Fruit fly (Drosophila melanogaster) whole organism, embryonic: ENCODE measurements around the gene CG14034.
A peak's percentile ranks its signal among the peaks of the same experiment; 100 is the strongest.

ENCODE experiments used
- Bgb ChIP-seq: fragments of 200-800 bp; sonication (Bioruptor generic); IDR thresholded peaks from 2 replicates; pipeline ENCODE4 v1.3.6; 2022; ENCODE audit warnings: missing biosample characterization, missing genetic modification characterization; ENCODE audit not compliant: partially characterized antibody
- CG11560 ChIP-seq: fragments of 200-800 bp; sonication (Bioruptor generic); IDR thresholded peaks from 3 replicates; pipeline ENCODE4 v1.3.6; 2022; ENCODE audit warnings: missing biosample characterization, missing genetic modification characterization
- CG11723 ChIP-seq: fragments of 200-800 bp; sonication (Bioruptor generic); optimal IDR thresholded peaks from 2 replicates; lab custom pipeline; 2017; ENCODE audit warnings: missing biosample characterization, mild to moderate bottlenecking, missing genetic modification characterization
- CG17186 ChIP-seq: fragments of 200-800 bp; sonication (Bioruptor generic); optimal IDR thresholded peaks from 3 replicates; lab custom pipeline; 2017; ENCODE audit warnings: missing biosample characterization, missing genetic modification reagents, missing genetic modification characterization
- CG17359 ChIP-seq: fragments of 200-800 bp; sonication (Bioruptor generic); optimal IDR thresholded peaks from 3 replicates; lab custom pipeline; 2018; ENCODE audit warnings: missing biosample characterization, mild to moderate bottlenecking, missing genetic modification characterization, moderate library complexity
- CG17568 ChIP-seq: fragments of 200-800 bp; sonication (Bioruptor generic); optimal IDR thresholded peaks from 2 replicates; lab custom pipeline; 2018; ENCODE audit warnings: missing biosample characterization, mild to moderate bottlenecking, missing genetic modification characterization, moderate library complexity
- CG17802 ChIP-seq: fragments of 200-800 bp; sonication (Bioruptor generic); optimal IDR thresholded peaks from 2 replicates; lab custom pipeline; 2018; ENCODE audit warnings: missing biosample characterization, mild to moderate bottlenecking, missing genetic modification characterization, moderate library complexity
- CG2199 ChIP-seq: fragments of 200-800 bp; sonication (Bioruptor generic); IDR thresholded peaks from 3 replicates; pipeline ENCODE4 v1.3.6; 2022; ENCODE audit warnings: missing biosample characterization, missing genetic modification characterization
- CG2202 ChIP-seq: fragments of 200-800 bp; sonication (Bioruptor generic); optimal IDR thresholded peaks from 2 replicates; lab custom pipeline; 2018; ENCODE audit warnings: missing biosample characterization, mild to moderate bottlenecking, missing genetic modification characterization
- CG31365 ChIP-seq: fragments of 200-800 bp; sonication (Bioruptor generic); optimal IDR thresholded peaks from 2 replicates; lab custom pipeline; 2018; ENCODE audit warnings: missing biosample characterization, mild to moderate bottlenecking, missing genetic modification characterization
- CG34224 ChIP-seq: fragments of 200-800 bp; sonication (Bioruptor generic); IDR thresholded peaks from 3 replicates; pipeline ENCODE4 v1.3.6; 2022; ENCODE audit warnings: missing biosample characterization, missing genetic modification characterization; ENCODE audit not compliant: partially characterized antibody
- CG34422 ChIP-seq: fragments of 200-800 bp; sonication (Bioruptor generic); IDR thresholded peaks from 3 replicates; pipeline ENCODE4 v1.3.6; 2022; ENCODE audit warnings: missing biosample characterization, missing genetic modification characterization
- CG5180 ChIP-seq: fragments of 200-800 bp; sonication (Bioruptor generic); optimal IDR thresholded peaks from 3 replicates; lab custom pipeline; 2017; ENCODE audit warnings: missing biosample characterization, missing genetic modification characterization, mild to moderate bottlenecking, moderate library complexity, missing genetic modification reagents
- Dbx ChIP-seq: fragments of 200-800 bp; sonication (Bioruptor generic); IDR thresholded peaks from 3 replicates; pipeline ENCODE4 v1.3.6; 2022; ENCODE audit warnings: missing biosample characterization, missing genetic modification characterization
- E2f2 ChIP-seq: fragments of 200-800 bp; sonication (Bioruptor generic); IDR thresholded peaks from 2 replicates; pipeline ENCODE4 v1.3.6; 2022; ENCODE audit warnings: missing biosample characterization, missing genetic modification characterization
- HLHmδ ChIP-seq: fragments of 200-800 bp; sonication (Bioruptor generic); optimal IDR thresholded peaks from 2 replicates; lab custom pipeline; 2018; ENCODE audit warnings: missing biosample characterization, mild to moderate bottlenecking, missing genetic modification characterization, moderate library complexity
- Hmr ChIP-seq: fragments of 200-800 bp; sonication (Bioruptor generic); optimal IDR thresholded peaks from 3 replicates; lab custom pipeline; 2017; ENCODE audit warnings: mild to moderate bottlenecking, missing biosample characterization, missing genetic modification reagents, missing genetic modification characterization
- Jarid2 ChIP-seq: fragments of 200-800 bp; sonication (Bioruptor generic); optimal IDR thresholded peaks from 3 replicates; lab custom pipeline; 2017; ENCODE audit warnings: mild to moderate bottlenecking, missing biosample characterization, missing genetic modification reagents, missing genetic modification characterization
- MESR4 ChIP-seq: fragments of 200-800 bp; sonication (Bioruptor generic); optimal IDR thresholded peaks from 2 replicates; lab custom pipeline; 2018; ENCODE audit warnings: missing biosample characterization, mild to moderate bottlenecking, missing genetic modification characterization, moderate library complexity
- MTF-1 ChIP-seq: fragments of 200-800 bp; sonication (Bioruptor generic); optimal IDR thresholded peaks from 2 replicates; lab custom pipeline; 2018; ENCODE audit warnings: missing biosample characterization, mild to moderate bottlenecking, missing genetic modification characterization, borderline replicate concordance
- Med ChIP-seq: fragments of 200-800 bp; sonication (Bioruptor generic); peaks from one replicate; lab custom pipeline; 2016; ENCODE audit warnings: missing biosample characterization, missing genetic modification characterization, mild to moderate bottlenecking, inconsistent platforms, moderate library complexity
- Scr ChIP-seq: fragments of 200-800 bp; sonication (Bioruptor generic); IDR thresholded peaks from 2 replicates; pipeline ENCODE4 v1.3.6; 2022; ENCODE audit warnings: missing biosample characterization, missing genetic modification characterization; ENCODE audit not compliant: partially characterized antibody
- Stat92E ChIP-seq, 3 experiments: fragments of >200 bp in 2 of 3; fragments of 200-800 bp in 1 of 3; sonication (Bioruptor generic) in 1 of 3; optimal IDR thresholded peaks; 2 replicates each; lab custom pipeline; 2017 to 2019; ENCODE audit warnings: missing biosample characterization in 3 of 3, missing genetic modification characterization in 3 of 3, mild to moderate bottlenecking in 1 of 3, moderate library complexity in 1 of 3
- Xbp1 ChIP-seq: fragments of 200-800 bp; sonication (Bioruptor generic); optimal IDR thresholded peaks from 3 replicates; lab custom pipeline; 2016; ENCODE audit warnings: missing biosample characterization, mild to moderate bottlenecking, missing genetic modification characterization
- YL-1 ChIP-seq: fragments of 200-800 bp; sonication (Bioruptor generic); optimal IDR thresholded peaks from 3 replicates; lab custom pipeline; 2017; ENCODE audit warnings: missing biosample characterization, mild to moderate bottlenecking, missing genetic modification characterization
- amos ChIP-seq: fragments of 200-800 bp; sonication (Bioruptor generic); IDR thresholded peaks from 2 replicates; pipeline ENCODE4 v1.3.6; 2022; ENCODE audit warnings: missing biosample characterization, missing genetic modification characterization; ENCODE audit not compliant: partially characterized antibody
- aop ChIP-seq: fragments of 200-800 bp; sonication (Bioruptor generic); IDR thresholded peaks from 2 replicates; pipeline ENCODE4 v1.3.6; 2022; ENCODE audit warnings: missing biosample characterization, missing genetic modification characterization
- az2 ChIP-seq: fragments of 200-800 bp; sonication (Bioruptor generic); optimal IDR thresholded peaks from 3 replicates; lab custom pipeline; 2016; ENCODE audit warnings: missing biosample characterization, missing genetic modification characterization
- bbx ChIP-seq: fragments of 200-800 bp; sonication (Bioruptor generic); IDR thresholded peaks from 2 replicates; pipeline ENCODE4 v1.3.6; 2022; ENCODE audit warnings: missing biosample characterization, missing genetic modification characterization; ENCODE audit not compliant: partially characterized antibody
- chinmo ChIP-seq: fragments of 200-800 bp; sonication (Bioruptor generic); IDR thresholded peaks from 4 replicates; pipeline ENCODE4 v1.3.6; 2022; ENCODE audit warnings: missing biosample characterization, missing genetic modification characterization; ENCODE audit not compliant: partially characterized antibody
- ems ChIP-seq: fragments of 200-800 bp; sonication (Bioruptor generic); optimal IDR thresholded peaks from 3 replicates; lab custom pipeline; 2016; ENCODE audit warnings: missing biosample characterization, missing genetic modification characterization
- grn ChIP-seq: fragments of 200-800 bp; sonication (Bioruptor generic); optimal IDR thresholded peaks from 3 replicates; lab custom pipeline; 2017; ENCODE audit warnings: missing biosample characterization, missing genetic modification characterization
- hbn ChIP-seq: fragments of 200-800 bp; sonication (Bioruptor generic); IDR thresholded peaks from 2 replicates; pipeline ENCODE4 v1.3.6; 2022; ENCODE audit warnings: missing biosample characterization, missing genetic modification characterization; ENCODE audit not compliant: partially characterized antibody
- jigr1 ChIP-seq: fragments of 200-800 bp; sonication (Bioruptor generic); IDR thresholded peaks from 3 replicates; pipeline ENCODE4 v1.3.6; 2022; ENCODE audit warnings: missing biosample characterization, missing genetic modification characterization
- knrl ChIP-seq: fragments of 200-800 bp; sonication (Bioruptor generic); IDR thresholded peaks from 3 replicates; pipeline ENCODE4 v1.3.6; 2022; ENCODE audit warnings: missing biosample characterization, missing genetic modification characterization; ENCODE audit not compliant: partially characterized antibody
- luna ChIP-seq: fragments of 200-800 bp; sonication (Bioruptor generic); optimal IDR thresholded peaks from 2 replicates; lab custom pipeline; 2016; ENCODE audit warnings: missing biosample characterization, missing genetic modification characterization
- maf-S ChIP-seq: fragments of 200-800 bp; sonication (Bioruptor generic); optimal IDR thresholded peaks from 2 replicates; lab custom pipeline; 2016; ENCODE audit warnings: missing biosample characterization, missing genetic modification characterization
- mirr ChIP-seq: fragments of 200-800 bp; sonication (Bioruptor generic); optimal IDR thresholded peaks from 3 replicates; lab custom pipeline; 2018; ENCODE audit warnings: missing biosample characterization, mild to moderate bottlenecking, missing genetic modification characterization
- mld ChIP-seq: fragments of 200-800 bp; sonication (Bioruptor generic); IDR thresholded peaks from 3 replicates; pipeline ENCODE4 v1.3.6; 2022; ENCODE audit warnings: missing biosample characterization, missing genetic modification characterization; ENCODE audit not compliant: partially characterized antibody
- nerfin-1 ChIP-seq: fragments of 200-800 bp; sonication (Bioruptor generic); optimal IDR thresholded peaks from 3 replicates; lab custom pipeline; 2019; ENCODE audit warnings: missing biosample characterization, mild to moderate bottlenecking, missing genetic modification characterization, moderate library complexity
- nom ChIP-seq: fragments of 200-800 bp; sonication (Bioruptor generic); optimal IDR thresholded peaks from 2 replicates; lab custom pipeline; 2017; ENCODE audit warnings: missing biosample characterization, missing genetic modification characterization, mild to moderate bottlenecking, moderate library complexity, missing genetic modification reagents
- stc ChIP-seq: fragments of 200-800 bp; sonication (Bioruptor generic); IDR thresholded peaks from 2 replicates; pipeline ENCODE4 v1.3.6; 2022; ENCODE audit warnings: missing biosample characterization, missing genetic modification characterization
- vfl ChIP-seq: fragments of 200-800 bp; sonication (Bioruptor generic); optimal IDR thresholded peaks from 2 replicates; lab custom pipeline; 2016; ENCODE audit warnings: missing biosample characterization, missing genetic modification characterization
- vvl ChIP-seq: fragments of 200-800 bp; sonication (Bioruptor generic); IDR thresholded peaks from 2 replicates; pipeline ENCODE4 v1.3.6; 2022; ENCODE audit warnings: missing biosample characterization, missing genetic modification characterization

Gene CG14034

dm6 chr2L:5237899-5238566 is 21.7 kb upstream of the CG14034 start (continued):
- TF ChIP-seq aop (GFP tag; lab: Robert Waterston, UW) (no peak), Jarid2 (GFP tag; lab: Kevin White, UChicago) (no peak), knrl (GFP tag; lab: Robert Waterston, UW) (no peak), MESR4 (GFP tag; lab: Kevin White, UChicago) (no peak)
- TF ChIP-seq, all 482 proteins: peak for 160

dm6 chr2L:5237175-5237753 is 20.9 kb upstream of the CG14034 start:
- TF ChIP-seq vfl, result peak; percentile 13
- TF ChIP-seq Bgb (GFP tag; lab: Robert Waterston, UW), result peak; percentile 43; the same call in 1 of the 2 replicates
- no peak for TF ChIP-seq az2
- TF ChIP-seq CG5180 (GFP tag; lab: Kevin White, UChicago), result peak; percentile 11
- TF ChIP-seq amos (GFP tag; lab: Robert Waterston, UW), result peak; percentile 10; the same call in 1 of the 2 replicates
- TF ChIP-seq grn (GFP tag; lab: Kevin White, UChicago), result peak; percentile 96
- peak; percentile 78 for TF ChIP-seq hbn (GFP tag; lab: Robert Waterston, UW)
- TF ChIP-seq CG17359 (tag; lab: Kevin White, UChicago), result peak; percentile 24
- TF ChIP-seq nerfin-1, result peak; percentile 31
- TF ChIP-seq CG34422, result peak; percentile 36; the same call in 1 of the 3 replicates
- peak; percentile 62 for TF ChIP-seq Med
- peak; percentile 80; the same call in 2 of the 4 replicates for TF ChIP-seq chinmo (GFP tag; lab: Robert Waterston, UW)
- peak; percentile 15 for TF ChIP-seq mirr (GFP tag; lab: Kevin White, UChicago)
- peak; percentile 11 for TF ChIP-seq ems
- peak; percentile 7 for TF ChIP-seq CG2202 (tag; lab: Kevin White, UChicago)
- TF ChIP-seq HLHmδ, result peak; percentile 90
- peak; percentile 46; the same call in 1 of the 2 replicates for TF ChIP-seq bbx (GFP tag; lab: Robert Waterston, UW)
- peak in 1 of 3 experiments; percentile 32 for TF ChIP-seq Stat92E (GFP tag; optimal IDR thresholded peaks at IDR 0.05; lab: Kevin White, UChicago)
- TF ChIP-seq stc (GFP tag; lab: Robert Waterston, UW), result peak; percentile 49; the same call in 1 of the 2 replicates
- TF ChIP-seq Scr (GFP tag; lab: Robert Waterston, UW), result peak; percentile 40
- TF ChIP-seq maf-S, result no peak
- TF ChIP-seq CG34224 (GFP tag; lab: Robert Waterston, UW), result peak; percentile 92
- no peak for TF ChIP-seq YL-1 (GFP tag; lab: Kevin White, UChicago)
- no peak for TF ChIP-seq CG17186 (GFP tag; lab: Kevin White, UChicago)
- peak; percentile 87 for TF ChIP-seq CG2199 (GFP tag; lab: Robert Waterston, UW)
- peak; percentile 36 for TF ChIP-seq CG31365
- TF ChIP-seq CG11723 (GFP tag; lab: Kevin White, UChicago), result peak; percentile 24
- peak; percentile 25 for TF ChIP-seq Hmr
- TF ChIP-seq nom, result peak; percentile 61
- TF ChIP-seq jigr1 (GFP tag; lab: Robert Waterston, UW), result no peak
- 0 out of 2 replicates have a peak, but pooled peaks have one; percentile 19 for TF ChIP-seq E2f2 (GFP tag; lab: Robert Waterston, UW)
- 0 out of 3 replicates have a peak, but pooled peaks have one; percentile 23 for TF ChIP-seq mld (GFP tag; lab: Robert Waterston, UW)
- TF ChIP-seq MTF-1 (GFP tag; lab: Kevin White, UChicago), result peak; percentile 62
- no peak for TF ChIP-seq CG11560 (tag; lab: Robert Waterston, UW)
- no peak for TF ChIP-seq Xbp1 (GFP tag; lab: Kevin White, UChicago)
- TF ChIP-seq luna (GFP tag; lab: Kevin White, UChicago), result no peak
- TF ChIP-seq CG17802 (tag; lab: Kevin White, UChicago), result no peak
- TF ChIP-seq CG17568 (GFP tag; lab: Kevin White, UChicago), result peak; percentile 51
- TF ChIP-seq Dbx (GFP tag; lab: Robert Waterston, UW), result peak; percentile 18; the same call in 1 of the 3 replicates
- TF ChIP-seq vvl, result peak; percentile 54; the same call in 1 of the 2 replicates
